Fruit fly (Drosophila melanogaster) whole organism, embryonic: ENCODE measurements around the gene CG31806.

Experiments used
- Aef1 ChIP-seq: fragments of 200-800 bp; sonication (Bioruptor generic); IDR thresholded peaks from 3 replicates; pipeline ENCODE4 v1.3.6; 2022; ENCODE audit warnings: missing biosample characterization, missing genetic modification characterization
- Antp ChIP-seq: fragments of 200-800 bp; sonication (Bioruptor generic); optimal IDR thresholded peaks from 3 replicates; lab custom pipeline; 2016; ENCODE audit warnings: missing biosample characterization, missing genetic modification characterization
- B-H1 ChIP-seq: fragments of 200-800 bp; sonication (Bioruptor generic); IDR thresholded peaks from 3 replicates; pipeline ENCODE4 v1.3.6; 2022; ENCODE audit warnings: missing biosample characterization, missing genetic modification characterization
- CG12942 ChIP-seq: fragments of 200-800 bp; sonication (Bioruptor generic); optimal IDR thresholded peaks from 3 replicates; lab custom pipeline; 2016; ENCODE audit warnings: missing biosample characterization, missing genetic modification characterization
- CG13894 ChIP-seq: fragments of 200-800 bp; sonication (Bioruptor generic); optimal IDR thresholded peaks from 3 replicates; lab custom pipeline; 2018; ENCODE audit warnings: missing biosample characterization, mild to moderate bottlenecking, missing genetic modification characterization, moderate library complexity
- CG2202 ChIP-seq: fragments of 200-800 bp; sonication (Bioruptor generic); optimal IDR thresholded peaks from 2 replicates; lab custom pipeline; 2018; ENCODE audit warnings: missing biosample characterization, mild to moderate bottlenecking, missing genetic modification characterization
- CG3163 ChIP-seq: fragments of 200-800 bp; sonication (Bioruptor generic); optimal IDR thresholded peaks from 3 replicates; lab custom pipeline; 2016; ENCODE audit warnings: missing biosample characterization, missing genetic modification characterization
- CG4730 ChIP-seq: fragments of 200-800 bp; sonication (Bioruptor generic); IDR thresholded peaks from 2 replicates; pipeline ENCODE4 v1.3.6; 2022; ENCODE audit warnings: missing biosample characterization, missing genetic modification characterization
- CG9932 ChIP-seq: fragments of 200-800 bp; sonication (Bioruptor generic); IDR thresholded peaks from 2 replicates; pipeline ENCODE4 v1.3.6; 2022; ENCODE audit warnings: missing biosample characterization, missing genetic modification characterization
- D19A ChIP-seq: fragments of 200-800 bp; optimal IDR thresholded peaks from 3 replicates; lab custom pipeline; 2019; ENCODE audit warnings: missing biosample characterization, mild to moderate bottlenecking, missing genetic modification characterization, moderate library complexity
- Deaf1 ChIP-seq: fragments of 200-800 bp; optimal IDR thresholded peaks from 3 replicates; lab custom pipeline; 2019; ENCODE audit warnings: missing biosample characterization, mild to moderate bottlenecking, missing genetic modification characterization, moderate library complexity
- Dip3 ChIP-seq: fragments of 200-800 bp; sonication (Bioruptor generic); optimal IDR thresholded peaks from 3 replicates; lab custom pipeline; 2016; ENCODE audit warnings: missing biosample characterization, missing genetic modification characterization
- Dp ChIP-seq: fragments of 200-800 bp; sonication (Bioruptor generic); optimal IDR thresholded peaks from 2 replicates; lab custom pipeline; 2018; ENCODE audit warnings: missing biosample characterization, mild to moderate bottlenecking, missing genetic modification characterization, moderate library complexity
- Elba2 ChIP-seq: fragments of 200-800 bp; sonication (Bioruptor generic); optimal IDR thresholded peaks from 3 replicates; lab custom pipeline; 2016; ENCODE audit warnings: missing biosample characterization, missing genetic modification characterization
- Ets65A ChIP-seq: fragments of 200-800 bp; sonication (Bioruptor generic); peaks from one replicate; lab custom pipeline; 2016; ENCODE audit warnings: missing biosample characterization, missing genetic modification characterization
- HmgD ChIP-seq: fragments of 200-800 bp; sonication (Bioruptor generic); optimal IDR thresholded peaks from 3 replicates; lab custom pipeline; 2016; ENCODE audit warnings: missing biosample characterization, missing genetic modification characterization
- Hmr ChIP-seq: fragments of 200-800 bp; sonication (Bioruptor generic); optimal IDR thresholded peaks from 3 replicates; lab custom pipeline; 2017; ENCODE audit warnings: mild to moderate bottlenecking, missing biosample characterization, missing genetic modification reagents, missing genetic modification characterization
- Jarid2 ChIP-seq: fragments of 200-800 bp; sonication (Bioruptor generic); optimal IDR thresholded peaks from 3 replicates; lab custom pipeline; 2017; ENCODE audit warnings: mild to moderate bottlenecking, missing biosample characterization, missing genetic modification reagents, missing genetic modification characterization
- Meics ChIP-seq: fragments of 200-800 bp; sonication (Bioruptor generic); optimal IDR thresholded peaks from 2 replicates; lab custom pipeline; 2017; ENCODE audit warnings: missing biosample characterization, mild to moderate bottlenecking, missing genetic modification characterization
- NC2β ChIP-seq: fragments of 200-800 bp; sonication (Bioruptor generic); optimal IDR thresholded peaks from 2 replicates; lab custom pipeline; 2016; ENCODE audit warnings: missing biosample characterization, missing genetic modification characterization
- Nf-YC ChIP-seq: fragments of 200-800 bp; optimal IDR thresholded peaks from 3 replicates; lab custom pipeline; 2019; ENCODE audit warnings: missing biosample characterization, mild to moderate bottlenecking, missing genetic modification characterization, moderate library complexity
- Trl ChIP-seq, 3 experiments: fragments of >200 bp in 2 of 3; fragments of 200-800 bp in 1 of 3; sonication (Bioruptor generic) in 1 of 3; optimal IDR thresholded peaks; 2 replicates in 1 of 3; 3 replicates in 2 of 3; lab custom pipeline; 2016 to 2017; ENCODE audit warnings: missing biosample characterization in 1 of 3, missing genetic modification characterization in 1 of 3
- abd-A ChIP-seq: fragments of 200-800 bp; sonication (Bioruptor generic); optimal IDR thresholded peaks from 3 replicates; lab custom pipeline; 2019; ENCODE audit warnings: missing biosample characterization, mild to moderate bottlenecking, missing genetic modification characterization, moderate library complexity
- chinmo ChIP-seq: fragments of 200-800 bp; sonication (Bioruptor generic); IDR thresholded peaks from 4 replicates; pipeline ENCODE4 v1.3.6; 2022; ENCODE audit warnings: missing biosample characterization, missing genetic modification characterization; ENCODE audit not compliant: partially characterized antibody
- dm ChIP-seq: fragments of 200-800 bp; sonication (Bioruptor generic); optimal IDR thresholded peaks from 3 replicates; lab custom pipeline; 2016; ENCODE audit warnings: missing biosample characterization, missing genetic modification characterization
- fd102C ChIP-seq: fragments of 200-800 bp; sonication (Bioruptor generic); optimal IDR thresholded peaks from 2 replicates; lab custom pipeline; 2018; ENCODE audit warnings: missing biosample characterization, mild to moderate bottlenecking, missing genetic modification characterization, moderate library complexity
- gro ChIP-seq: fragments of 200-800 bp; sonication (Bioruptor generic); optimal IDR thresholded peaks from 2 replicates; lab custom pipeline; 2016; ENCODE audit warnings: missing biosample characterization, missing genetic modification characterization
- jing ChIP-seq: fragments of 200-800 bp; sonication (Bioruptor generic); optimal IDR thresholded peaks from 2 replicates; lab custom pipeline; 2018; ENCODE audit warnings: missing biosample characterization, mild to moderate bottlenecking, missing genetic modification characterization
- kah ChIP-seq: fragments of 200-800 bp; sonication (Bioruptor generic); optimal IDR thresholded peaks from 2 replicates; lab custom pipeline; 2018; ENCODE audit warnings: missing biosample characterization, mild to moderate bottlenecking, missing genetic modification characterization
- kni ChIP-seq: fragments of 200-800 bp; sonication (Bioruptor generic); optimal IDR thresholded peaks from 3 replicates; lab custom pipeline; 2017; ENCODE audit warnings: mild to moderate bottlenecking, missing biosample characterization, missing genetic modification reagents, missing genetic modification characterization
- knrl ChIP-seq: fragments of 200-800 bp; sonication (Bioruptor generic); IDR thresholded peaks from 3 replicates; pipeline ENCODE4 v1.3.6; 2022; ENCODE audit warnings: missing biosample characterization, missing genetic modification characterization; ENCODE audit not compliant: partially characterized antibody
- onecut ChIP-seq: fragments of 200-800 bp; sonication (Bioruptor generic); IDR thresholded peaks from 2 replicates; pipeline ENCODE4 v1.3.6; 2022; ENCODE audit warnings: missing biosample characterization, missing genetic modification characterization
- pfk ChIP-seq: fragments of 200-800 bp; sonication (Bioruptor generic); optimal IDR thresholded peaks from 2 replicates; lab custom pipeline; 2018; ENCODE audit warnings: missing biosample characterization, mild to moderate bottlenecking, missing genetic modification characterization, moderate library complexity
- pzg ChIP-seq: fragments of 200-800 bp; sonication (Bioruptor generic); optimal IDR thresholded peaks from 3 replicates; lab custom pipeline; 2018; ENCODE audit warnings: missing biosample characterization, mild to moderate bottlenecking, missing genetic modification characterization, moderate library complexity
- ranshi ChIP-seq: fragments of 200-800 bp; sonication (Bioruptor generic); IDR thresholded peaks from 2 replicates; pipeline ENCODE4 v1.3.6; 2022; ENCODE audit warnings: missing biosample characterization, missing genetic modification characterization
- salm ChIP-seq: fragments of 200-800 bp; sonication (Bioruptor generic); optimal IDR thresholded peaks from 2 replicates; lab custom pipeline; 2018; ENCODE audit warnings: missing biosample characterization, mild to moderate bottlenecking, missing genetic modification characterization
- scrt ChIP-seq: fragments of 200-800 bp; sonication (Bioruptor generic); optimal IDR thresholded peaks from 2 replicates; lab custom pipeline; 2018; ENCODE audit warnings: missing biosample characterization, mild to moderate bottlenecking, missing genetic modification characterization, moderate library complexity

The CG31806 gene

DNA sequence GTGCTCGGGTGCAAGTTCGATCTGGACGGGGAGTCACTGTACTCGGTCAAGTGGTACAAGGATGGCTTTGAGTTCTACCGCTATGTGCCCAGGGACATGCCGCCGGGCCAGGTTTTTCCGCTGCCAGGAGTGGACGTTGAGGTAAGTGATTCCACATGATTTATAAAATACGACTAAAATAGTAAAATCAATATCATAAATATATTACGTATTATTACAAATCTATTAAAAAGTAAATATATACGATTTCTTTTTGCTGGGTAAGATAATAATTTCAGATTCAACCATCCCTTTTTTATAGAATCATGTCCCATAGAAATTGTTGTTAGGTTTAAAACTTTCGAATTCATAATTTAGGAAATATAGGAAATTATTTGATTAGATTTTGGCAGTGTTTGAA lies at the start of gene CG31806:
TSS of gene CG31806 (plus strand) at position 301 of the 400 bp plus-strand sequence.
- TF ChIP-seq HmgD (GFP tag; lab: Kevin White, UChicago): no peak
- no peak for TF ChIP-seq Dp (GFP tag; lab: Kevin White, UChicago)
- no peak for TF ChIP-seq B-H1
- TF ChIP-seq CG2202 (tag; lab: Kevin White, UChicago): no peak
- no peak for TF ChIP-seq CG12942

DNA sequence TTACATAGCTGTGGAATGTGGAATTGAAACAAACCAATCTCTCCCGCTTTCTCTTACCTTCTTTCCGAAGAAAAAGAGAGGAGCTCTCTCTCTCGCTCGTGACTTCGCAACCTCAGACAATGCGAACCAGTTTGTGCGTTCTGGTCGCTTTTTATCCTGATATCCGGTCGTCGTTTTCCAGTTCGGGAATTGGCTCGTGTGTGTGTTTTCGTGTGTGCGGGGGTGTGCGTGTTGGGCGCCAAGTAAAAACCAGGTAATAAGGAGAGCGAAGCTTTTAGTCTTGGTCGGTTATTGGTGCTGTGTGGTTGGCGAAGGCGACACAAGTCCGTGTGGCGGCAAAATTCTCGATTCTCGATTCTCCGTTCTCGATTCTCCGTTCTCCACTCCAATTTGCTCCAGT lies 12.0 kb upstream of the CG31806 start, which contains the start of gene beat-IIIb:
TSS of gene beat-IIIb (plus strand) at position 304 of the 400 bp plus-strand sequence.
- peak; percentile 72 for TF ChIP-seq Nf-YC (tag; lab: Kevin White, UChicago)
- TF ChIP-seq pfk: peak; percentile 66
- no peak for TF ChIP-seq Aef1 (GFP tag; lab: Robert Waterston, UW)
- peak; percentile 90 for TF ChIP-seq Ets65A (GFP tag; lab: Kevin White, UChicago)
- TF ChIP-seq pzg (GFP tag; lab: Kevin White, UChicago): no peak
- no peak for TF ChIP-seq jing (GFP tag; lab: Kevin White, UChicago)
- TF ChIP-seq Hmr (GFP tag; lab: Kevin White, UChicago): peak; percentile 1
- TF ChIP-seq kni (GFP tag; lab: Kevin White, UChicago): no peak
- TF ChIP-seq CG13894 (tag; lab: Kevin White, UChicago): peak; percentile 50
- TF ChIP-seq Dip3 (GFP tag; lab: Kevin White, UChicago): peak; percentile 1
- peak; percentile 53 to 70 for TF ChIP-seq Trl (optimal IDR thresholded peaks at IDR 0.05; lab: Kevin White, UChicago)
- TF ChIP-seq Trl (GFP tag; optimal IDR thresholded peaks at IDR 0.05; lab: Kevin White, UChicago): no peak
- peak; percentile 97 for TF ChIP-seq Deaf1 (tag; lab: Kevin White, UChicago)
- no peak for TF ChIP-seq salm (tag; lab: Kevin White, UChicago)
- TF ChIP-seq onecut: no peak
- 0 out of 4 replicates have a peak, but pooled peaks have one; percentile 37 for TF ChIP-seq chinmo (GFP tag; lab: Robert Waterston, UW)
- no peak for TF ChIP-seq kah (GFP tag; lab: Kevin White, UChicago)
- no peak for TF ChIP-seq NC2β (GFP tag; lab: Kevin White, UChicago)
- TF ChIP-seq CG4730 (GFP tag; lab: Robert Waterston, UW): no peak
- no peak for TF ChIP-seq D19A (tag; lab: Kevin White, UChicago)
- TF ChIP-seq knrl: no peak
- peak; percentile 9 for TF ChIP-seq Jarid2
- TF ChIP-seq CG3163 (GFP tag; lab: Kevin White, UChicago): peak; percentile 25
- no peak for TF ChIP-seq Meics (GFP tag; lab: Kevin White, UChicago)
- peak; percentile 53 for TF ChIP-seq abd-A
- TF ChIP-seq gro (GFP tag; lab: Kevin White, UChicago): no peak
- no peak for TF ChIP-seq scrt (GFP tag; lab: Kevin White, UChicago)
- no peak for TF ChIP-seq dm (GFP tag; lab: Kevin White, UChicago)
- TF ChIP-seq CG9932 (GFP tag; lab: Robert Waterston, UW): no peak

DNA sequence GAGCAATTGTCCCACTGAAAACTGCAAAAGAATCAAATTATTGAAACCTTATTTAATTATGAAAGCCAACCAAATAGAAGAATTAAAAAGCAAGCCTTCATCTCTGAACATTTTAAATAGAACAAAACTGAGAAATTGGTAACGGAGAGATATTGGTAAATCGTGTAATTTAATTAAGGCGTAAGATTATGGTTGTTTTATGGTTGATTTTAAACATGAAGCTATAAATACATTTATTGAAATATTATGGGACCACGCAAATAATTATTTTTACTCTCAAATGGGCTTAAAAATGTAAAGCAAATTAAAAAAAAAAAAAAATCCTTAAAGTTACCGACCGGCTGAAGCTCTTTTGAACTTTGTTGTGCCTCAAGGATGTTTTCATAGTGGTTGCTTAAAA lies 2.6 kb upstream of the CG31806 start, which contains the start of gene CG44406:
TSS of gene CG44406 (minus strand) at position 101 of the 400 bp plus-strand sequence.
- TF ChIP-seq fd102C (GFP tag; lab: Kevin White, UChicago) (no peak), Elba2 (GFP tag; lab: Kevin White, UChicago) (no peak), ranshi (GFP tag; lab: Robert Waterston, UW) (no peak), CG9932 (GFP tag; lab: Robert Waterston, UW) (no peak), Antp (no peak)
